Worm (Caenorhabditis elegans) whole organism, early embryonic: ENCODE results near the gene M01E10.3.

ENCODE experiments used
- B0310.2 ChIP-seq: sonication (generic microtip); optimal IDR thresholded peaks from 2 replicates; lab custom pipeline; 2016; ENCODE audit warnings: mild to moderate bottlenecking, missing genetic modification characterization, missing compliant biosample characterization
- F13C5.2 ChIP-seq: sonication (generic microtip); optimal IDR thresholded peaks from 2 replicates; lab custom pipeline; 2017; ENCODE audit warnings: mild to moderate bottlenecking, missing genetic modification characterization, inconsistent platforms, missing compliant biosample characterization
- aly-1 ChIP-seq: sonication (generic microtip); optimal IDR thresholded peaks from 2 replicates; lab custom pipeline; 2016; ENCODE audit warnings: missing genetic modification characterization, missing compliant biosample characterization
- ama-1 ChIP-seq: fragments of 150-350 bp; optimal IDR thresholded peaks from 2 replicates; lab custom pipeline; 2014
- ceh-13 ChIP-seq: fragments of 200-800 bp; sonication (Bioruptor generic); optimal IDR thresholded peaks from 2 replicates; lab custom pipeline; 2018; ENCODE audit warnings: mild to moderate bottlenecking, missing genetic modification characterization, missing compliant biosample characterization
- ceh-36 ChIP-seq: sonication (generic microtip); optimal IDR thresholded peaks from 2 replicates; lab custom pipeline; 2016; ENCODE audit warnings: missing genetic modification characterization, inconsistent platforms, missing compliant biosample characterization
- ets-7 ChIP-seq: sonication (generic microtip); optimal IDR thresholded peaks from 2 replicates; lab custom pipeline; 2016; ENCODE audit warnings: missing genotype, missing genetic modification characterization, missing compliant biosample characterization
- flt-1 ChIP-seq: fragments of 200-800 bp; sonication (Bioruptor generic); IDR thresholded peaks from 2 replicates; pipeline ENCODE4 v1.3.6; 2022; ENCODE audit warnings: missing genetic modification characterization, missing compliant biosample characterization
- hmbx-1 ChIP-seq: sonication (generic microtip); optimal IDR thresholded peaks from 2 replicates; lab custom pipeline; 2016; ENCODE audit warnings: mild to moderate bottlenecking, missing genetic modification characterization, missing compliant biosample characterization
- hmg-4 ChIP-seq: fragments of 200-800 bp; sonication (Bioruptor generic); optimal IDR thresholded peaks from 2 replicates; lab custom pipeline; 2018; ENCODE audit warnings: mild to moderate bottlenecking, missing genetic modification characterization, missing compliant biosample characterization
- hnd-1 ChIP-seq: sonication (generic microtip); optimal IDR thresholded peaks from 2 replicates; lab custom pipeline; 2016; ENCODE audit warnings: missing genetic modification characterization, missing compliant biosample characterization
- pes-1 ChIP-seq: fragments of 200-800 bp; sonication (Bioruptor generic); IDR thresholded peaks from 2 replicates; pipeline ENCODE4 v1.3.6; 2022; ENCODE audit warnings: missing genetic modification reagents, missing genetic modification characterization, missing compliant biosample characterization
- scrt-1 ChIP-seq: fragments of 200-800 bp; sonication (Bioruptor generic); IDR thresholded peaks from 2 replicates; pipeline ENCODE4 v1.3.6; 2022; ENCODE audit warnings: missing genetic modification characterization, missing compliant biosample characterization
- sea-1 ChIP-seq: fragments of 200-800 bp; sonication (Bioruptor generic); conservative IDR thresholded peaks from 2 replicates; pipeline ENCODE4 v1.3.6; 2022; ENCODE audit warnings: missing genetic modification characterization, missing compliant biosample characterization
- tbx-11 ChIP-seq: fragments of 200-800 bp; sonication (Bioruptor generic); IDR thresholded peaks from 2 replicates; pipeline ENCODE4 v1.3.6; 2022; ENCODE audit warnings: missing genetic modification characterization, missing compliant biosample characterization
- tbx-37 ChIP-seq: fragments of 200-800 bp; sonication (Bioruptor generic); conservative IDR thresholded peaks from 2 replicates; pipeline ENCODE4 v1.3.6; 2022; ENCODE audit warnings: missing genetic modification reagents, missing genetic modification characterization, missing compliant biosample characterization
- tra-4 ChIP-seq: sonication (generic microtip); optimal IDR thresholded peaks from 2 replicates; lab custom pipeline; 2017; ENCODE audit warnings: missing genetic modification characterization, missing compliant biosample characterization

Gene M01E10.3

DNA sequence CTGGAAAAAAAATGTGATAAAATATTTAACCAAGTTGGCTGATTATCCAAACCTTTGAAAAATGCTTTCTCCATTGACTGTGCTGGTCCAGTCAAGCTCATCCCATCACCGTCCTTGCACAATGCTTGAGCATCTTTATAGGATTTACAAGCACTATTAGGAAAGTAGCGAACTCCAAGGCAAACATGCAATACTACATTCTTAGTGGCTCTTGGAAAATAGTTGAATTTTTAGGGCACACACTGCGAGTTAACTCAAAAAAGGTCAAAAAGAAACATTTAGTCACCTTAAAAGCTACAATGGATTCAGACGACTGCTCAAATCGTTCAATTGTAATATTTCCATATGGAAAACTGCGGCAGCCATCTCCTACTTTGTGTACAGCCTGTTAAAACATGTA lies at the start of gene M01E10.3:
TSS of gene M01E10.3 (minus strand) at position 101 of the 400 bp plus-strand sequence.
- TF ChIP-seq hnd-1 (tag; lab: Kevin White, UChicago) (no peak), ets-7 (tag; lab: Kevin White, UChicago) (no peak), hmg-4 (GFP tag; lab: Kevin White, UChicago) (no peak), hmbx-1 (tag; lab: Kevin White, UChicago) (no peak), pes-1 (GFP tag; lab: Robert Waterston, UW) (no peak), ceh-36 (tag; lab: Kevin White, UChicago) (no peak), ama-1 (lab: Kevin White, UChicago) (no peak), scrt-1 (GFP tag; lab: Robert Waterston, UW) (no peak)

DNA sequence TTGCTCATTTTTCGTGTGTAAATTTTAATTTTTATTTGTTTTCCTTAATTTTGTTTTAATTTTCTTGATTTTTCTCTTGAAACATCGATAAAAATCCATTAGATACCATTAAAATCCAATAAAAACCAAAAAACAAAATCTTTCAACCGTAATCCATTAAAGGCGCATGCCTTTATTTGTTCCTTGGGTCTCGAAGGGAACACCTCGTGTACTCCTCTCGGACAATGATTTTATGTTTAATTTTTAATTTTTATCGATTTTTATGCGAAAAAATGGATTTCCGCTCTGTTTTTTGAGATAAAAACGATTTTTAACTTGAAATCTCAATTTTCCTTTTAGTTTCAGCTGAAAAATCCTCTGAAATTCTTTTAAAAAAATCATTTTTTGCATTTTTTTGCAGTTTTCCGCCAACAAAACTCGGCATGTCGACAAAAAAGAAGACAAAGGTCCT lies 47.9 kb upstream of the M01E10.3 start, which contains the start of gene ppk-2:
TSS of gene ppk-2 (plus strand) at position 401 of the 451 bp plus-strand sequence.
- TF ChIP-seq scrt-1 (GFP tag; lab: Robert Waterston, UW) (no peak), aly-1 (tag; lab: Kevin White, UChicago) (no peak), pes-1 (GFP tag; lab: Robert Waterston, UW) (no peak), sea-1 (GFP tag; lab: Robert Waterston, UW) (no peak), hnd-1 (tag; lab: Kevin White, UChicago) (no peak), ets-7 (tag; lab: Kevin White, UChicago) (no peak), ceh-36 (tag; lab: Kevin White, UChicago) (no peak), B0310.2 (no peak), tbx-37 (GFP tag; lab: Robert Waterston, UW) (no peak), tra-4 (tag; lab: Kevin White, UChicago) (no peak), ceh-13 (GFP tag; lab: Kevin White, UChicago) (no peak), hmg-4 (GFP tag; lab: Kevin White, UChicago) (no peak), F13C5.2 (tag; lab: Kevin White, UChicago) (no peak), hmbx-1 (tag; lab: Kevin White, UChicago) (no peak), tbx-11 (GFP tag; lab: Robert Waterston, UW) (no peak), flt-1 (GFP tag; lab: Robert Waterston, UW) (no peak), ama-1 (lab: Kevin White, UChicago) (no peak)

DNA sequence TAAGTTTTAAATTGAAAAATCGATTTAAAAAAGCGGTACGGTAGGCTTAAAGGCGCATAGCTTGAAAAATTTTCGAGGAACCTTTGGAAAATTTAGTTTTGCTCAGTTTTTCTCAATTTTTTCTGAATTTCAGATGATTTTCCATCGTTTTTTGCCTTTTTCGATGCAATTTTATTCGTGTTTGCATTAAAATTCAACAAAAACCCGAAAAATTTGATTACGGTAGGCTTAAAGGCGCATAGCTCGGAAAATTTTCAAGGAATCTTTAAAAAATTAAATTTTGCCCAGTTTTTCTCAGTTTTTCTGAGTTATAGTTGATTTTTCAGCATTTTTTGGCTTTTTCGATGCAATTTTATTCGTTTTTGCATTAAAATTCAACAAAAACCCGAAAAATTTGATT lies 47.3 kb upstream of the M01E10.3 start:
- TF ChIP-seq B0310.2, result no peak
- TF ChIP-seq pes-1 (GFP tag; lab: Robert Waterston, UW), result no peak
- TF ChIP-seq ceh-13 (GFP tag; lab: Kevin White, UChicago), result no peak
- no peak for TF ChIP-seq hnd-1 (tag; lab: Kevin White, UChicago)

ce11 chrIII:2100842-2101241 lies 46.9 kb upstream of the M01E10.3 start:
- peak; percentile 56 for TF ChIP-seq F13C5.2 (tag; lab: Kevin White, UChicago)
- peak; percentile 4 for TF ChIP-seq ceh-36 (tag; lab: Kevin White, UChicago)
- TF ChIP-seq hmg-4 (GFP tag; lab: Kevin White, UChicago), result peak; percentile 31
- no peak for TF ChIP-seq flt-1 (GFP tag; lab: Robert Waterston, UW)
- no peak for TF ChIP-seq tra-4 (tag; lab: Kevin White, UChicago)

DNA sequence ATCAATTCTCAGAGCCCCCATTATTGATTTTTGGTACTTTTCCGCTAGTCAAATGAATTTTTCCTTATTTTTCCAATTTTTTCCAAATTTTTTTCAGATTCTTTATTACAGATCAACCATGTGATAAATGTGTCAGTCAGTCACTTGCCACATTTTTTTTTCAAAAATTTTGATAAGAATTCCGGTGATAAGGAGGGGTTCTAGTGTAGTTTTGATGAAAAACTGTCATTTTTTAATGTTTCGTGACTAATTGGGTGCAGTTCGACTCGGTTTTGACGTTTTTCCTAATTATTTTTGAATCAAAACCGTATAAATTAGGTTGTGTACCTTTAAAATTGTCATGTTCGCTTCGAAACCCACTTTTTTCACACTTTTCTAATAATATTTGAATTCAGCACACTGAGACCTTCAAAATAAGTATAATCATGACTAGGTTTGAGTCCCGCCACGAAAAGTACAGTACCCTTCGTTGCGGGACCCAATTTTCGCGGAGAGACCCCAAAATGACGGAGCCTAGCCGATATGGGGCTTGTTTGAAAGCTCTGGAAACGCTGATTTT lies 45.9 kb upstream of the M01E10.3 start:
- no peak for TF ChIP-seq pes-1 (GFP tag; lab: Robert Waterston, UW)
- no peak for TF ChIP-seq aly-1 (tag; lab: Kevin White, UChicago)
- no peak for TF ChIP-seq hnd-1 (tag; lab: Kevin White, UChicago)

ce11 chrIII:2098185-2098584 lies 44.2 kb upstream of the M01E10.3 start:
- TF ChIP-seq ets-7 (tag; lab: Kevin White, UChicago) (no peak), pes-1 (GFP tag; lab: Robert Waterston, UW) (no peak), ceh-36 (tag; lab: Kevin White, UChicago) (no peak), tra-4 (tag; lab: Kevin White, UChicago) (no peak), sea-1 (GFP tag; lab: Robert Waterston, UW) (no peak), tbx-11 (GFP tag; lab: Robert Waterston, UW) (no peak), aly-1 (tag; lab: Kevin White, UChicago) (no peak)

- TF ChIP-seq aly-1 (tag; lab: Kevin White, UChicago), result no peak
- TF ChIP-seq tbx-37 (GFP tag; lab: Robert Waterston, UW), result no peak
- no peak for TF ChIP-seq tbx-11 (GFP tag; lab: Robert Waterston, UW)
- no peak for TF ChIP-seq B0310.2
- no peak for TF ChIP-seq hmbx-1 (tag; lab: Kevin White, UChicago)
- TF ChIP-seq sea-1 (GFP tag; lab: Robert Waterston, UW), result no peak
- no peak for TF ChIP-seq flt-1 (GFP tag; lab: Robert Waterston, UW)
- TF ChIP-seq pes-1 (GFP tag; lab: Robert Waterston, UW), result no peak
- TF ChIP-seq F13C5.2 (tag; lab: Kevin White, UChicago), result no peak
- no peak for TF ChIP-seq tra-4 (tag; lab: Kevin White, UChicago)
- TF ChIP-seq ceh-36 (tag; lab: Kevin White, UChicago), result no peak
- no peak for TF ChIP-seq ets-7 (tag; lab: Kevin White, UChicago)
- TF ChIP-seq scrt-1 (GFP tag; lab: Robert Waterston, UW), result no peak
- no peak for TF ChIP-seq hmg-4 (GFP tag; lab: Kevin White, UChicago)
- TF ChIP-seq ama-1 (lab: Kevin White, UChicago), result no peak
- TF ChIP-seq hnd-1 (tag; lab: Kevin White, UChicago), result no peak
- TF ChIP-seq ceh-13 (GFP tag; lab: Kevin White, UChicago), result no peak
Measured at ce11 chrIII:2092409-2092808, 38.4 kb upstream of the M01E10.3 start, which contains the start of gene Y48G9A.9. Gene Y48G9A.9, plus strand, starts transcription at chrIII:2092709.
